Worm (Caenorhabditis elegans) whole organism, dauer: Measurements from ENCODE around the gene bath-46.
"Not testable (repeated sequence)": the region's sequence is repeated elsewhere in the genome, so short reads cannot be mapped to it uniquely, and the experiment has no call there.

Experiments used
- unc-62 ChIP-seq: sonication (generic microtip); optimal IDR thresholded peaks from 2 replicates; lab custom pipeline; 2017; ENCODE audit warnings: missing biosample characterization, missing genetic modification reagents, missing genetic modification characterization

Gene bath-46

DNA sequence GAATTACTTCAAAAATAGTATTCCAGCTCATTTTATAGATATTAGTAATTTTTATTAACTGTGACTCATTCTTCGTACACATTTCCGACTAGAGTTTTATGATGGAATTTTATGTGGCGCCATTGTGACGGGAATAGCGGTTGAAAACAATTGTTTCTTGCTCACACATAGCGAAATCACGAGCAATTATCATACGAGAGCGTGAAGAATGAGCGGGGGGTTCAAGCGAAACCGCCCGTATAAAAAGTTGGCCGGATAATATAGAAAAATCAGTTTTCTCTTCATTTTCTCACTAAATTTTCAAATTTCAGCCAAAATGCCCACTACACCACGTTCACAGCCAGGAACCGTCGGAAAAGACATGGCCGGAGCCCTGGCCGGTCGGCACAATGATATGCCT is 35.8 kb downstream of the bath-46 start, which contains the start of gene C08E3.1:
TSS of gene C08E3.1 (plus strand) at position 301 of the 400 bp plus-strand sequence.
- not testable (repeated sequence) for TF ChIP-seq unc-62 (GFP tag; lab: Kevin White, UChicago)

DNA sequence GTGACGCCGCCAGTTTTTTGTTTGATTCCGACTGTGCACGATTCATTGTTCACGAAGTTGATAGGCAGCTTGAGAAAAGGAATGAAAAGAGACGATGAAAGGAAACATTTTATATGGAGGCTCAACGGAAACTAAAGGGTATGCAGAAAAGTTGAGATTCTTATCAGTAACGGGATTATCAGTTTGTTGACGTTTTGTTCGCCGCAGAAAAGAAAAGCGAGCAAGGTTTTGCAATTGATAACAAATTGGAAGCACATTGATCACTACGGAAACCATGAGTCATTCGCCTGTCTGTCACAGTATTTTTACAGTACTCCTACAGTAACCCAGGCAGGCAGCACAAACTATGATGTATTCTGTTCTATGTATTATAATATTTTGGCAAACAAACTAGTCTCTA is 38.3 kb downstream of the bath-46 start:
- no peak for TF ChIP-seq unc-62 (GFP tag; lab: Kevin White, UChicago)

DNA sequence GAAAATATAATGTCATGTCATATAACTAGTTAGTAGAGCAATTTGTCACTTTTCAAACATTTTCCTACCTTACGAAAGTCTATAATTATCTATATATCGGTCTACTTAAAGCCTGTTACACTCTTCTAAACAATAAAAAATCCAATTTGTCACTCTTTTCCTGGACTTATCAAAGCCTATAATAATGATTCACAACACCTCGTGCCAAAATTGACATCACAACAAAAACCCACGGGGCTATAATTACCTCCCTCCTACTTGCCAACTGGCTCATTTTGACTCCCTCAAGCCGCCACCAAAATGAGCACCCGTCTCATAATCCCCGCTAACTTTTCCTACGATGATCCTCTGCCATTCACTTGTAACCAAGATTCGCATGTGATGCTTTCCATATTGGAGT is 38.7 kb downstream of the bath-46 start, which contains the start of gene srg-20:
TSS of gene srg-20 (plus strand) at position 301 of the 400 bp plus-strand sequence.
- not testable (repeated sequence) for TF ChIP-seq unc-62 (GFP tag; lab: Kevin White, UChicago)

DNA sequence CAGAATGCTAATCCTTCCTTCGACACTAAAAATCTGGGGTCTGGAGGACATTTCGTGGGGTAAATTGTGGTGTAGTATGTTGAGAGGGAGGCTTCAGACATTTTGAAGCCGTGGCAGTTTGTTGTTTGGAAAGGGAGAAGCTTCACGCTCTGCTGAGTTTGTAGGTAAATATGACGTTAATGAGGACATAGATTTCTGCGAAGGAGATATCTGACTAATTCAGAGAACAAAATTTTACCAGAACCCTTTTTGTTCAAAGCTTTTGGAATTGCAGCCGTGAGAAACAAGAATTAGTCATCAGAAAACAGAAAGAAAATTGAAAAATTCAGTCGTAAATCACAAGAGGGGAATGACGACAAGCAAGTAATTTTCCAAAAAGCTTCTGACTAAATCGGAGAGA is 42.8 kb downstream of the bath-46 start, which contains the start of gene srh-72:
TSS of gene srh-72 (minus strand) at position 101 of the 400 bp plus-strand sequence.
- TF ChIP-seq unc-62 (GFP tag; lab: Kevin White, UChicago) = no peak

DNA sequence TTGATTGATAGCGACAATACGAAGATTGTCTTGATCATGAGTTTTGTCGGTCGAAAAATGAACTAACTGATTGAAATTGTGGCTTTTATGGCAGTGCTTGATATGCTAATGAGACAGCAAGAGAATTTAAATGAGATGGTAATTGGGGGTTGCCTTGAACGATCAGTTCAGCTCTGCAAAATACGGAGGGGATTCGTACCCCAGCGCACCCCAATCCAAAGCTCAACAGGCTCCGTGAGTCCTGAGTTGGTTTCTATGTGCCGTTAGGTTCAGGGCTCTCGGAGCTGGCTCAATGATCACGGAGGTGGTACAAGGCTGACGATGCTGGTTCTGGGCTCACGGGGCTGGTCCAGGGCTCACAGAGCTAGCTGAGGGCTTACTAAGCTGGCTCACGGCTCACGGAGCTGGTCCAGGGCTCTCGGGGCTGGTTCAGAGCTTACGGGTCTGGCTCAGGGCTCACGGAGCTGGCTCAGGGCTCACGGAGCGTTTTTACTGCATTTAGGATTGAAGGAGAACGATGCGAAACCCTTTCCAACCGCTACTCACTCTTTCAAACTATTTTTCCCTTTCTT is 47.2 kb downstream of the bath-46 start, which contains the start of gene ZC204.6:
TSS of gene ZC204.6 (minus strand) at position 51 of the 572 bp plus-strand sequence.
- no peak for TF ChIP-seq unc-62 (GFP tag; lab: Kevin White, UChicago)

DNA sequence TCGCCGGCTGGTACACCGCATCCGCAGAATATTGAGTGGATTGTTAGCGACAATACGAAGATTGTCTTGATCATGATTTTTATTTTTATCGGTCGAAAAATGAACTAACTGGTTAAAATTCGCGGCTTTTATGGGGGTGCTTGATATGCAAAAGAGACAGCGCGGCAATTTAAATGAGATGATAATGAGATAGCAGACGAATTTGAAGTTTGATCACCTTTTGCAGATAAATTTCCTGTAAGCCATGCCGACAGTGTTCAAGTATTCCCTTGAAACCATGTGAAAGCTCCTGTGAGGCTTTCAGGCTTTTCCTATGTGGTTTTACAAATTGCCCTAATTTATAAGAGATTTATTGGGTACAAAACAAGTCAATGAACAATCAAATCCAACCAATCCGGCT is 48.5 kb downstream of the bath-46 start, which contains the start of gene ZC204.17:
TSS of gene ZC204.17 (minus strand) at position 101 of the 400 bp plus-strand sequence.
- TF ChIP-seq unc-62 (GFP tag; lab: Kevin White, UChicago) = no peak

DNA sequence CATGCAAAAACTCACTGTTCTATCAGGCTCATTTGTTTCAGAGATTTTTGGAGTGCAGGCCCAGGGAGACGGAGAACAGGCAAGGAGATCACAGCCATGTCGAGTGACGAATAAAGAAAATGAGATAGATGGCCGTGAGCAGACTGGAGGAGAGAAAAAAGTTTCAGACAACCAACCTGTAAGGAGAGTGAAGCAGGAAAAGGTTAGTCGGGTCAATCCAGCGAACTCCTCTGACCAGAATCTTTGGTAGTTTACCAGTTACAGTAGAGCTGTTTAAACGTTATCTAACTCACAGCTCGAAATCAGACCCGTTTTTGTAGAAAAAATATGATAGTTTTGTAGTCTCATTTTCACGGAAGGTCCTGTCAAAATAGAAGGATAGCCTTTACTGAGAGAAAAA is 51.1 kb downstream of the bath-46 start, which contains the start of gene fbxb-21:
TSS of gene fbxb-21 (minus strand) at position 101 of the 400 bp plus-strand sequence.
- no peak for TF ChIP-seq unc-62 (GFP tag; lab: Kevin White, UChicago)
